In the genomic region with DNA sequence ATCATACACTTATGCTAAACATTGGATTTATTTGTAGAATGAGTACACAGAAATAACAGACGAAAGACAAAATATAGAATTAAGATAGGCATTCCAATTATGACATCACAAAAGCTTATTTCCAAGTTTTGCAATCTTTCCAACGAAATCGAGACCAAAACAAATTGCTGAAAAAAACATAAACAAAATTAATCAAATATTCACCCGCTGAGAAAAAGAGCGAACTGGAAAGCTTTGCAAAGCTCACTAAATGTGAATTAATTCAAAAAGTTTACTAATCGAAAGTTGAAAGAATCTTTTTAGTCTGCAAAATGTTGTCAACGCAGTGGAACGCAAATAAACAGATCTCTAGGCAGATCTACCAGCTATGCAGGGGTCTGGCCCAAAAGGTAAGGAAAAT, we compare ENCODE assay signal across 3 fruit fly cellular contexts.
TF ChIP-seq lines count a peak whose summit lies in the region.

A gene (plus strand): TSS at position 301 of the 400 bp plus-strand sequence.

- TF ChIP-seq CTCF in whole organism, embryonic (GFP tag; optimal IDR thresholded peaks at IDR 0.05; lab: Kevin White, UChicago) = no peak

TF ChIP-seq in whole organism, adult, 20 proteins besides CTCF, POLR2A, EP300 and RAD21:
- TF ChIP-seq kay (GFP tag; lab: Kevin White, UChicago; ENCODE audit: borderline replicate concordance) (peak; percentile 84), tj (GFP tag; optimal IDR thresholded peaks at IDR 0.05; lab: Kevin White, UChicago) (no peak)

TF ChIP-seq in whole organism, embryonic, 481 proteins besides CTCF, POLR2A, EP300 and RAD21:
- TF ChIP-seq unc-4 (GFP tag; IDR thresholded peaks at IDR 0.05; lab: Robert Waterston, UW; ENCODE audit: partially characterized antibody) (no peak), Pdp1 (GFP tag; optimal IDR thresholded peaks at IDR 0.05; lab: Kevin White, UChicago) (peak in 1 of 2 experiments; percentile 42), CG17612 (GFP tag; IDR thresholded peaks at IDR 0.05; lab: Robert Waterston, UW) (no peak), sd (tag; optimal IDR thresholded peaks at IDR 0.05; lab: Kevin White, UChicago) (peak; percentile 39), CG15011 (GFP tag; optimal IDR thresholded peaks at IDR 0.05; lab: Kevin White, UChicago) (no peak), chn (GFP tag; optimal IDR thresholded peaks at IDR 0.05; lab: Kevin White, UChicago) (no peak)

TF ChIP-seq in whole organism, wandering third instar larva, 38 proteins besides CTCF, POLR2A, EP300 and RAD21:
- TF ChIP-seq sv (GFP tag; optimal IDR thresholded peaks at IDR 0.05; lab: Kevin White, UChicago) (no peak), CrebA (GFP tag; optimal IDR thresholded peaks at IDR 0.05; lab: Kevin White, UChicago; ENCODE audit: borderline replicate concordance) (peak; percentile 53)
